Fruit fly (Drosophila melanogaster): ENCODE measurements around the gene verm.

- TF ChIP-seq CG6854 (GFP tag; optimal IDR thresholded peaks at IDR 0.05) (no peak), Sox102F (GFP tag; optimal IDR thresholded peaks at IDR 0.05) (no peak), OdsH (GFP tag; optimal IDR thresholded peaks at IDR 0.05) (no peak), Blimp-1 (GFP tag; optimal IDR thresholded peaks at IDR 0.05) (no peak)
Measured at dm6 chr3L:19687200-19687687, 7.8 kb downstream of the verm start, which contains the start of the genes CG8765 and Gbeta76C.
